Fruit fly (Drosophila melanogaster): ENCODE results near the gene Gr64c.

The Gr64c gene

dm6 chr3L:4070221-4070995 lies 42.0 kb downstream of the Gr64c start (continued):
- TF ChIP-seq CkIIα-i1 (GFP tag; IDR thresholded peaks at IDR 0.05) = no peak; the same call in 1 of the 2 replicates
- peak; percentile 89 for TF ChIP-seq CG30403 (GFP tag; optimal IDR thresholded peaks at IDR 0.05)
- TF ChIP-seq Lpt (GFP tag; optimal IDR thresholded peaks at IDR 0.05) = no peak
- TF ChIP-seq sim (GFP tag; IDR thresholded peaks at IDR 0.05) = peak; percentile 72; the same call in 1 of the 2 replicates
- TF ChIP-seq ara (GFP tag; IDR thresholded peaks at IDR 0.05) = peak; percentile 88
- TF ChIP-seq Atf-2 (GFP tag; optimal IDR thresholded peaks at IDR 0.05) = peak; percentile 86
- peak; percentile 86 for TF ChIP-seq CG10274 (GFP tag; optimal IDR thresholded peaks at IDR 0.05)
- TF ChIP-seq pb (GFP tag; optimal IDR thresholded peaks at IDR 0.05) = peak; percentile 88
- TF ChIP-seq tin (GFP tag; optimal IDR thresholded peaks at IDR 0.05) = peak; percentile 70
- TF ChIP-seq kni (GFP tag; optimal IDR thresholded peaks at IDR 0.05) = no peak
- no peak for TF ChIP-seq CG2712 (tag; optimal IDR thresholded peaks at IDR 0.05)
- TF ChIP-seq CG3281 (GFP tag; optimal IDR thresholded peaks at IDR 0.05) = peak; percentile 79
- no peak for TF ChIP-seq h (optimal IDR thresholded peaks at IDR 0.05)
- TF ChIP-seq CG6683 (GFP tag; optimal IDR thresholded peaks at IDR 0.05) = peak; percentile 6
- peak; percentile 83 to 89 for TF ChIP-seq dpn (GFP tag; optimal IDR thresholded peaks at IDR 0.05)
- TF ChIP-seq CG1233 (GFP tag; optimal IDR thresholded peaks at IDR 0.05) = peak; percentile 69
- peak; percentile 67 for TF ChIP-seq Asciz (GFP tag; optimal IDR thresholded peaks at IDR 0.05)
- no peak for TF ChIP-seq CG4328 (GFP tag; optimal IDR thresholded peaks at IDR 0.05)
- TF ChIP-seq CG6175 (GFP tag; IDR thresholded peaks at IDR 0.05) = peak; percentile 81
- peak; percentile 84 for TF ChIP-seq Poxn (GFP tag; IDR thresholded peaks at IDR 0.05)
- peak; percentile 74 for TF ChIP-seq CG12744 (GFP tag; optimal IDR thresholded peaks at IDR 0.05)
- peak; percentile 87 for TF ChIP-seq CG9817 (tag; optimal IDR thresholded peaks at IDR 0.05)
- peak; percentile 85 for TF ChIP-seq mam (GFP tag; optimal IDR thresholded peaks at IDR 0.05)
- TF ChIP-seq CG14014 (GFP tag; IDR thresholded peaks at IDR 0.05) = peak; percentile 95
- peak; percentile 78 for TF ChIP-seq CG6272 (GFP tag; IDR thresholded peaks at IDR 0.05)
- TF ChIP-seq fd3F (GFP tag; optimal IDR thresholded peaks at IDR 0.05) = peak; percentile 90
- TF ChIP-seq Nf-YB (GFP tag; optimal IDR thresholded peaks at IDR 0.05) = peak; percentile 59
- peak in 1 of 3 experiments; percentile 25 for TF ChIP-seq lola (GFP tag; optimal IDR thresholded peaks at IDR 0.05)
- TF ChIP-seq Oaz (GFP tag; IDR thresholded peaks at IDR 0.05) = peak; percentile 90
- peak; percentile 80 for TF ChIP-seq CG12155 (GFP tag; optimal IDR thresholded peaks at IDR 0.05)
- TF ChIP-seq CoRest (tag; optimal IDR thresholded peaks at IDR 0.05) = peak; percentile 88
- no peak for TF ChIP-seq hb (GFP tag; IDR thresholded peaks at IDR 0.05; ENCODE audit: partially characterized antibody)
- TF ChIP-seq nerfin-2 (GFP tag; IDR thresholded peaks at IDR 0.05; ENCODE audit: partially characterized antibody) = no peak
- TF ChIP-seq zf30C (GFP tag; optimal IDR thresholded peaks at IDR 0.05) = no peak
- TF ChIP-seq peb (GFP tag; IDR thresholded peaks at IDR 0.05) = peak; percentile 87
- peak; percentile 94 for TF ChIP-seq ken (GFP tag; IDR thresholded peaks at IDR 0.05)
- TF ChIP-seq unpg (GFP tag; optimal IDR thresholded peaks at IDR 0.05) = peak; percentile 90
- no peak for TF ChIP-seq hth (optimal IDR thresholded peaks at IDR 0.05)
- peak; percentile 31 for TF ChIP-seq CG4617 (GFP tag; optimal IDR thresholded peaks at IDR 0.05; ENCODE audit: borderline replicate concordance)
- TF ChIP-seq sr (GFP tag; IDR thresholded peaks at IDR 0.05) = peak; percentile 79; the same call in 2 of the 3 replicates
- peak; percentile 72 for TF ChIP-seq CG1647 (GFP tag; optimal IDR thresholded peaks at IDR 0.05)
- TF ChIP-seq mirr (GFP tag; optimal IDR thresholded peaks at IDR 0.05) = peak; percentile 25
- TF ChIP-seq grau (tag; optimal IDR thresholded peaks at IDR 0.05) = peak; percentile 85
- peak; percentile 80 for TF ChIP-seq Usf (GFP tag; optimal IDR thresholded peaks at IDR 0.05)
- TF ChIP-seq sima (GFP tag; optimal IDR thresholded peaks at IDR 0.05) = peak; percentile 39
- TF ChIP-seq H15 (GFP tag; IDR thresholded peaks at IDR 0.05) = peak; percentile 87
- peak; percentile 68 for TF ChIP-seq Bdp1 (GFP tag; optimal IDR thresholded peaks at IDR 0.05)
- no peak for TF ChIP-seq CG17568 (GFP tag; optimal IDR thresholded peaks at IDR 0.05)
- TF ChIP-seq ttk (GFP tag; IDR thresholded peaks at IDR 0.05) = peak; percentile 91
- peak; percentile 71 for TF ChIP-seq gsb-n (tag; optimal IDR thresholded peaks at IDR 0.05)

Measured in whole organism, embryonic.